Fruit fly (Drosophila melanogaster) whole organism, wandering third instar larva: ENCODE data around the gene CG15765.

Experiments used
- Abd-B ChIP-seq: fragments of >200 bp; optimal IDR thresholded peaks from 2 replicates; lab custom pipeline; 2017; ENCODE audit warnings: missing biosample characterization, missing genetic modification characterization
- Dfd ChIP-seq: fragments of >200 bp; optimal IDR thresholded peaks from 2 replicates; lab custom pipeline; 2017; ENCODE audit warnings: missing biosample characterization, missing genetic modification characterization
- Vsx2 ChIP-seq: fragments of 200-300, 225-300 bp; sonication (Bioruptor generic); optimal IDR thresholded peaks from 2 replicates; lab custom pipeline; 2018; ENCODE audit warnings: missing biosample characterization, missing genetic modification characterization; ENCODE audit not compliant: partially characterized antibody
- brk ChIP-seq: fragments of 200-800 bp; sonication (Bioruptor generic); optimal IDR thresholded peaks from 2 replicates; lab custom pipeline; 2016; ENCODE audit warnings: missing biosample characterization, mild to moderate bottlenecking, missing genetic modification characterization
- h ChIP-seq: fragments of 200-800 bp; sonication (Bioruptor generic); optimal IDR thresholded peaks from 3 replicates; lab custom pipeline; 2016; ENCODE audit warnings: missing biosample characterization, mild to moderate bottlenecking, missing genetic modification characterization
- psq ChIP-seq: fragments of 200-800 bp; sonication (Bioruptor generic); optimal IDR thresholded peaks from 3 replicates; lab custom pipeline; 2017; ENCODE audit warnings: missing biosample characterization, mild to moderate bottlenecking, missing genetic modification characterization, moderate library complexity
- sage ChIP-seq: fragments of 200-800 bp; sonication (Bioruptor generic); optimal IDR thresholded peaks from 2 replicates; lab custom pipeline; 2016; ENCODE audit warnings: missing biosample characterization, mild to moderate bottlenecking, missing genetic modification characterization

DNA sequence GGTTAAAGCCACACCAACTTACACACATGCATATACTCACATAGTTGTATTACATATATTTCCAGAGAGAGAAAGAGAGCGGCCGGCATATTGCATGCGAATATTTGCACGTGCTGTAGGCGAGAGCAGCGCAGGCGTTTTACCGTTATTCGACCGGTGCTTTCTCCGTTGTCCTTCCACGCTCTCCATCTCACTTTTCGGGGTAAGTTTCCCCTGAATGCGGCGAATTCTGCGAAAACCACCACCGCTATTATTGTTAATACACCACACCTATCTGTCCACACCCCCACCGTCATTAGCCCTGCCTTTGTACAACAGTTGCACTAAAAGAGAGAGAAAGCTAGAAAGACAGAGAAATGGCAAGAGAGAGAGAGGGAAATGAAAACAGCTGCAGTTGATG, 67.2 kb downstream of the CG15765 start:
- TF ChIP-seq h (no peak), Vsx2 (GFP tag; lab: Kevin White, UChicago) (no peak), sage (GFP tag; lab: Kevin White, UChicago) (no peak), Dfd (no peak), Abd-B (no peak), psq (no peak), brk (GFP tag; lab: Kevin White, UChicago) (no peak)
